Worm (Caenorhabditis elegans) whole organism, L3 larva: Measurements from ENCODE around the gene acp-5.

Experiments used
- ama-1 ChIP-seq: fragments of 150-350 bp; optimal IDR thresholded peaks from 2 replicates; lab custom pipeline; 2018
- egl-27 ChIP-seq: sonication (generic microtip); optimal IDR thresholded peaks from 4 replicates; lab custom pipeline; 2017; ENCODE audit warnings: missing biosample characterization, missing genetic modification reagents, missing genetic modification characterization
- nhr-11 ChIP-seq: fragments of 150-350 bp; optimal IDR thresholded peaks from 2 replicates; lab custom pipeline; 2014; ENCODE audit warnings: missing biosample characterization, missing genetic modification characterization
- nhr-12 ChIP-seq: fragments of 150-350 bp; optimal IDR thresholded peaks from 2 replicates; lab custom pipeline; 2014; ENCODE audit warnings: missing biosample characterization, missing genetic modification characterization
- nhr-43 ChIP-seq: sonication (generic microtip); optimal IDR thresholded peaks from 2 replicates; lab custom pipeline; 2016; ENCODE audit warnings: mild to moderate bottlenecking, missing genetic modification characterization, missing compliant biosample characterization; ENCODE audit not compliant: poor library complexity, severe bottlenecking
- pha-4 ChIP-seq: fragments of 150-350 bp; optimal IDR thresholded peaks from 2 replicates; lab custom pipeline; 2014; ENCODE audit warnings: missing biosample characterization, missing genetic modification reagents, missing genetic modification characterization

DNA sequence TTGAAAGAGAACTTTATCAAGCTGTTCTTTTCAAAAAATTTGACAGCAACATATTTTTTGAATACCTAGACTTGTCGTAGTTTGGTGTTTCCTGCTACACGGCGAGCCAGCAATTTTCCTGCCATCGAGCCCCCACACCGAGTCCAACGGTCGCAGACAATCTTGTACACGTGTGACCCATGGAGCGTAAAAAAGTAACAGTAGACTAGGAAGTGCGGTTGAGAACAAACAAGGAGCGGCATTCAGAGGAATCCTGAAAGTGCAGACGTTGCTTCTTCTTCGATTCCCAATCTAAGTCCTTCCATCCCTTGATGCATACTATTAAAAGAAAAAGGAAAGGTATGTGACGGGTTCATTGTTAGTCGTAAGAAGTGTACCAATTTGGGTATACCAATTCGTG lies 38.3 kb upstream of the acp-5 start, which contains the start of gene twnk-1:
- TF ChIP-seq egl-27 (tag; lab: Kevin White, UChicago) (no peak), nhr-11 (tag; lab: Kevin White, UChicago) (no peak), nhr-12 (tag; lab: Kevin White, UChicago) (no peak), nhr-43 (tag; lab: Kevin White, UChicago) (no peak), pha-4 (tag; lab: Kevin White, UChicago) (no peak), ama-1 (lab: Kevin White, UChicago) (no peak)
